Fruit fly (Drosophila melanogaster): ENCODE data around the gene Eip78C.

- no peak for TF ChIP-seq Atf-2 (GFP tag; optimal IDR thresholded peaks at IDR 0.05)
- TF ChIP-seq NfI (GFP tag; optimal IDR thresholded peaks at IDR 0.05), result no peak
- TF ChIP-seq MBD-R2 (GFP tag; IDR thresholded peaks at IDR 0.05), result no peak
- TF ChIP-seq da (GFP tag; optimal IDR thresholded peaks at IDR 0.05), result no peak
- TF ChIP-seq onecut (GFP tag; IDR thresholded peaks at IDR 0.05), result peak; percentile 87
Measured at dm6 chr3L:21194392-21194925, 31.9 kb upstream of the Eip78C start.

Measured in whole organism, embryonic.